Worm (Caenorhabditis elegans) whole organism, L2 larva: ENCODE results near the gene dsh-1.

Source experiments
- alr-1 ChIP-seq: fragments of 150-350 bp; optimal IDR thresholded peaks from 2 replicates; lab custom pipeline; 2014; ENCODE audit warnings: missing biosample characterization, missing genetic modification characterization
- ama-1 ChIP-seq: fragments of 150-350 bp; optimal IDR thresholded peaks from 2 replicates; lab custom pipeline; 2018; ENCODE audit warnings: inconsistent platforms
- fos-1 ChIP-seq: fragments of 150-350 bp; optimal IDR thresholded peaks from 2 replicates; lab custom pipeline; 2014; ENCODE audit warnings: missing biosample characterization, missing genetic modification characterization
- lin-13 ChIP-seq: fragments of 150-350 bp; optimal IDR thresholded peaks from 2 replicates; lab custom pipeline; 2014; ENCODE audit warnings: missing biosample characterization, missing genetic modification reagents, missing genetic modification characterization
- nhr-6 ChIP-seq: fragments of 150-350 bp; optimal IDR thresholded peaks from 2 replicates; lab custom pipeline; 2014; ENCODE audit warnings: missing biosample characterization, missing genetic modification characterization
- nhr-77 ChIP-seq: fragments of 150-350 bp; optimal IDR thresholded peaks from 2 replicates; lab custom pipeline; 2014; ENCODE audit warnings: missing biosample characterization, missing genetic modification characterization
- snpc-4 ChIP-seq: fragments of 150-350 bp; optimal IDR thresholded peaks from 2 replicates; lab custom pipeline; 2014; ENCODE audit warnings: missing biosample characterization, missing genetic modification characterization

DNA sequence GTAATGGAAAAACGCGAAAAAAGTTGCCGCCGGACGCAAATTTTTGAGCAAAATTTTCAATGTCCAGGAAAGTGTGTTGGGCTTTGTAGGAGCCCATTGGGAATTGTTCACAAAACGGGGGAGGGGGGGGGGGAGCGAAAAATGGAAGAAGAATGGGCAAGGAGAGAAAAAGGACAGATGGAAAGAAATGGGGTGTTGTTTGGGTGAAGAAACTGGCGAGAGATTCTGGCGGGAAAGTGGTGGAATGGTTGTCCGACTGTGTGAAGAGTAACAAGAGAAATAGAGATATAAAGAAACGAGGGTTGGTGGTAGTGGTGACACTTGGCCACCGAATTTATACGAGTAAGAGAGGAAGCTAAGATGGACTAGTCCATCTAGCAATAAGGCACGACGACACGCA is 1.1 kb upstream of the dsh-1 start:
- TF ChIP-seq snpc-4 = no peak
- TF ChIP-seq ama-1 (lab: Kevin White, UChicago) = no peak
- no peak for TF ChIP-seq nhr-77 (tag; lab: Kevin White, UChicago)
- no peak for TF ChIP-seq fos-1 (tag; lab: Kevin White, UChicago)
- no peak for TF ChIP-seq lin-13 (GFP tag; lab: Kevin White, UChicago)
- TF ChIP-seq nhr-6 (tag; lab: Kevin White, UChicago) = no peak
- TF ChIP-seq alr-1 = no peak
